Fruit fly (Drosophila melanogaster) whole organism, embryonic: Measurements from ENCODE around the gene CG32074.
A peak's percentile ranks its signal among the peaks of the same experiment; 100 is the strongest.

Experiments used
- Bgb ChIP-seq: fragments of 200-800 bp; sonication (Bioruptor generic); IDR thresholded peaks from 2 replicates; pipeline ENCODE4 v1.3.6; 2022; ENCODE audit warnings: missing biosample characterization, missing genetic modification characterization; ENCODE audit not compliant: partially characterized antibody
- CG10366 ChIP-seq: fragments of 200-800 bp; sonication (Bioruptor generic); IDR thresholded peaks from 2 replicates; pipeline ENCODE4 v1.3.6; 2022; ENCODE audit warnings: missing biosample characterization, missing genetic modification characterization
- CG11504 ChIP-seq: fragments of 200-800 bp; sonication (Bioruptor generic); optimal IDR thresholded peaks from 3 replicates; lab custom pipeline; 2019; ENCODE audit warnings: missing biosample characterization, mild to moderate bottlenecking, missing genetic modification characterization, moderate library complexity
- CG12155 ChIP-seq: fragments of 200-800 bp; sonication (Bioruptor generic); optimal IDR thresholded peaks from 3 replicates; lab custom pipeline; 2016; ENCODE audit warnings: missing biosample characterization, missing genetic modification characterization
- CG12769 ChIP-seq: fragments of 200-800 bp; sonication (Bioruptor generic); optimal IDR thresholded peaks from 2 replicates; lab custom pipeline; 2019; ENCODE audit warnings: missing biosample characterization, mild to moderate bottlenecking, missing genetic modification characterization, moderate library complexity
- CG2120 ChIP-seq: fragments of 200-800 bp; sonication (Bioruptor generic); optimal IDR thresholded peaks from 3 replicates; lab custom pipeline; 2016; ENCODE audit warnings: missing biosample characterization, missing genetic modification characterization
- CG2129 ChIP-seq: fragments of 200-800 bp; sonication (Bioruptor generic); IDR thresholded peaks from 2 replicates; pipeline ENCODE4 v1.3.6; 2022; ENCODE audit warnings: missing biosample characterization, missing genetic modification characterization; ENCODE audit not compliant: partially characterized antibody
- CG2678 ChIP-seq: fragments of 200-800 bp; sonication (Bioruptor generic); optimal IDR thresholded peaks from 3 replicates; lab custom pipeline; 2019; ENCODE audit warnings: missing biosample characterization, mild to moderate bottlenecking, missing genetic modification characterization, moderate library complexity
- CG32767 ChIP-seq: fragments of 200-800 bp; sonication (Bioruptor generic); IDR thresholded peaks from 2 replicates; pipeline ENCODE4 v1.3.6; 2022; ENCODE audit warnings: missing biosample characterization, missing genetic modification characterization
- CG4707 ChIP-seq: fragments of 200-800 bp; sonication (Bioruptor generic); optimal IDR thresholded peaks from 2 replicates; lab custom pipeline; 2018; ENCODE audit warnings: missing biosample characterization, mild to moderate bottlenecking, missing genetic modification characterization, moderate library complexity
- CG6175 ChIP-seq: fragments of 200-800 bp; sonication (Bioruptor generic); IDR thresholded peaks from 3 replicates; pipeline ENCODE4 v1.3.6; 2022; ENCODE audit warnings: missing biosample characterization, missing genetic modification characterization
- CG7928 ChIP-seq: fragments of 200-800 bp; sonication (Bioruptor generic); optimal IDR thresholded peaks from 2 replicates; lab custom pipeline; 2017; ENCODE audit warnings: missing biosample characterization, mild to moderate bottlenecking, missing genetic modification characterization
- CG8388 ChIP-seq: fragments of 200-800 bp; sonication (Bioruptor generic); optimal IDR thresholded peaks from 2 replicates; lab custom pipeline; 2019; ENCODE audit warnings: missing biosample characterization, mild to moderate bottlenecking, missing genetic modification characterization, moderate library complexity
- CTCF ChIP-seq: fragments of 200-800 bp; sonication (Bioruptor generic); optimal IDR thresholded peaks from 2 replicates; lab custom pipeline; 2017; ENCODE audit warnings: missing biosample characterization, mild to moderate bottlenecking, missing genetic modification characterization, moderate library complexity
- Chrac-16 ChIP-seq: fragments of 200-800 bp; sonication (Bioruptor generic); optimal IDR thresholded peaks from 3 replicates; lab custom pipeline; 2016; ENCODE audit warnings: missing biosample characterization, missing genetic modification characterization
- Dfd ChIP-seq, 2 experiments: fragments of >200 bp; optimal IDR thresholded peaks; 2 replicates each; lab custom pipeline; 2017; ENCODE audit warnings: missing biosample characterization in 2 of 2, missing genetic modification characterization in 2 of 2
- Dip2 ChIP-seq: fragments of 200-800 bp; sonication (Bioruptor generic); IDR thresholded peaks from 2 replicates; pipeline ENCODE4 v1.3.6; 2022; ENCODE audit warnings: missing biosample characterization, missing genetic modification characterization
- HLH3B ChIP-seq: fragments of 200-800 bp; sonication (Bioruptor generic); IDR thresholded peaks from 2 replicates; pipeline ENCODE4 v1.3.6; 2022; ENCODE audit warnings: missing biosample characterization, missing genetic modification characterization
- HLHmδ ChIP-seq: fragments of 200-800 bp; sonication (Bioruptor generic); optimal IDR thresholded peaks from 2 replicates; lab custom pipeline; 2018; ENCODE audit warnings: missing biosample characterization, mild to moderate bottlenecking, missing genetic modification characterization, moderate library complexity
- Hr78 ChIP-seq, 2 experiments: fragments of 200-800 bp in 1 of 2; fragments of >200 bp in 1 of 2; sonication (Bioruptor generic) in 1 of 2; optimal IDR thresholded peaks; 2 replicates each; lab custom pipeline; 2017 to 2019; ENCODE audit warnings: missing biosample characterization in 2 of 2, missing genetic modification characterization in 2 of 2, mild to moderate bottlenecking in 1 of 2, moderate library complexity in 1 of 2
- NFAT ChIP-seq: fragments of 200-800 bp; sonication (Bioruptor generic); IDR thresholded peaks from 2 replicates; pipeline ENCODE4 v1.3.6; 2022; ENCODE audit warnings: missing biosample characterization, missing genetic modification characterization
- Pdp1 ChIP-seq, 2 experiments: fragments of 200-800 bp; sonication (Bioruptor generic); optimal IDR thresholded peaks; 3 replicates each; lab custom pipeline; 2016; ENCODE audit warnings: missing biosample characterization in 2 of 2, missing genetic modification characterization in 2 of 2, mild to moderate bottlenecking in 1 of 2, moderate library complexity in 1 of 2
- Poxn ChIP-seq: fragments of 200-800 bp; sonication (Bioruptor generic); IDR thresholded peaks from 2 replicates; pipeline ENCODE4 v1.3.6; 2022; ENCODE audit warnings: missing biosample characterization, missing genetic modification characterization
- Side ChIP-seq: fragments of 200-800 bp; sonication (Bioruptor generic); optimal IDR thresholded peaks from 2 replicates; lab custom pipeline; 2016; ENCODE audit warnings: missing biosample characterization, missing genetic modification characterization
- Stat92E ChIP-seq, 3 experiments: fragments of >200 bp in 2 of 3; fragments of 200-800 bp in 1 of 3; sonication (Bioruptor generic) in 1 of 3; optimal IDR thresholded peaks; 2 replicates each; lab custom pipeline; 2017 to 2019; ENCODE audit warnings: missing biosample characterization in 3 of 3, missing genetic modification characterization in 3 of 3, mild to moderate bottlenecking in 1 of 3, moderate library complexity in 1 of 3
- Vsx1 ChIP-seq: fragments of 200-800 bp; sonication (Bioruptor generic); optimal IDR thresholded peaks from 2 replicates; lab custom pipeline; 2017; ENCODE audit warnings: missing biosample characterization, mild to moderate bottlenecking, missing genetic modification characterization, missing genetic modification reagents
- cato ChIP-seq: fragments of 200-800 bp; sonication (Bioruptor generic); optimal IDR thresholded peaks from 2 replicates; lab custom pipeline; 2016; ENCODE audit warnings: missing biosample characterization, missing genetic modification characterization, borderline replicate concordance
- chinmo ChIP-seq: fragments of 200-800 bp; sonication (Bioruptor generic); IDR thresholded peaks from 4 replicates; pipeline ENCODE4 v1.3.6; 2022; ENCODE audit warnings: missing biosample characterization, missing genetic modification characterization; ENCODE audit not compliant: partially characterized antibody
- dimm ChIP-seq: fragments of 200-800 bp; sonication (Bioruptor generic); IDR thresholded peaks from 2 replicates; pipeline ENCODE4 v1.3.6; 2022; ENCODE audit warnings: missing biosample characterization, missing genetic modification characterization
- dpn ChIP-seq, 2 experiments: fragments of 200-800 bp; sonication (Bioruptor generic); optimal IDR thresholded peaks; 3 replicates each; lab custom pipeline; 2016; ENCODE audit warnings: missing biosample characterization in 2 of 2, missing genetic modification characterization in 2 of 2
- ewg ChIP-seq: fragments of 200-800 bp; sonication (Bioruptor generic); optimal IDR thresholded peaks from 3 replicates; lab custom pipeline; 2017; ENCODE audit warnings: mild to moderate bottlenecking, missing biosample characterization, missing genetic modification reagents, missing genetic modification characterization
- grn ChIP-seq: fragments of 200-800 bp; sonication (Bioruptor generic); optimal IDR thresholded peaks from 3 replicates; lab custom pipeline; 2017; ENCODE audit warnings: missing biosample characterization, missing genetic modification characterization
- hb ChIP-seq: fragments of 200-800 bp; sonication (Bioruptor generic); IDR thresholded peaks from 3 replicates; pipeline ENCODE4 v1.3.6; 2022; ENCODE audit warnings: missing biosample characterization, missing genetic modification characterization; ENCODE audit not compliant: partially characterized antibody
- her ChIP-seq: fragments of 200-800 bp; sonication (Bioruptor generic); optimal IDR thresholded peaks from 2 replicates; lab custom pipeline; 2016; ENCODE audit warnings: missing biosample characterization, missing genetic modification characterization
- insv ChIP-seq, 2 experiments: fragments of 200-800 bp; sonication (Bioruptor generic); optimal IDR thresholded peaks; 3 replicates each; lab custom pipeline; 2016 to 2018; ENCODE audit warnings: missing biosample characterization in 2 of 2, missing genetic modification characterization in 2 of 2
- kah ChIP-seq: fragments of 200-800 bp; sonication (Bioruptor generic); optimal IDR thresholded peaks from 2 replicates; lab custom pipeline; 2018; ENCODE audit warnings: missing biosample characterization, mild to moderate bottlenecking, missing genetic modification characterization
- mam ChIP-seq: fragments of 200-800 bp; sonication (Bioruptor generic); optimal IDR thresholded peaks from 3 replicates; lab custom pipeline; 2016; ENCODE audit warnings: missing biosample characterization, missing genetic modification characterization
- mirr ChIP-seq: fragments of 200-800 bp; sonication (Bioruptor generic); optimal IDR thresholded peaks from 3 replicates; lab custom pipeline; 2018; ENCODE audit warnings: missing biosample characterization, mild to moderate bottlenecking, missing genetic modification characterization
- odd ChIP-seq: fragments of 200-800 bp; sonication (Bioruptor generic); optimal IDR thresholded peaks from 2 replicates; lab custom pipeline; 2017; ENCODE audit warnings: missing biosample characterization, mild to moderate bottlenecking, missing genetic modification characterization
- pzg ChIP-seq: fragments of 200-800 bp; sonication (Bioruptor generic); optimal IDR thresholded peaks from 3 replicates; lab custom pipeline; 2018; ENCODE audit warnings: missing biosample characterization, mild to moderate bottlenecking, missing genetic modification characterization, moderate library complexity
- sd ChIP-seq: fragments of 200-800 bp; sonication (Bioruptor generic); optimal IDR thresholded peaks from 3 replicates; lab custom pipeline; 2018; ENCODE audit warnings: missing biosample characterization, mild to moderate bottlenecking, missing genetic modification characterization, moderate library complexity
- slp2 ChIP-seq: fragments of 200-800 bp; sonication (Bioruptor generic); optimal IDR thresholded peaks from 2 replicates; lab custom pipeline; 2016; ENCODE audit warnings: missing biosample characterization, missing genetic modification characterization
- sna ChIP-seq: fragments of 200-800 bp; sonication (Bioruptor generic); IDR thresholded peaks from 2 replicates; pipeline ENCODE4 v1.3.6; 2022; ENCODE audit warnings: missing biosample characterization, missing genetic modification characterization; ENCODE audit not compliant: partially characterized antibody
- so ChIP-seq: fragments of 200-800 bp; sonication (Bioruptor generic); IDR thresholded peaks from 3 replicates; pipeline ENCODE4 v1.3.6; 2022; ENCODE audit warnings: missing biosample characterization, missing genetic modification characterization
- ssp ChIP-seq: fragments of 200-800 bp; sonication (Bioruptor generic); IDR thresholded peaks from 2 replicates; pipeline ENCODE4 v1.3.6; 2022; ENCODE audit warnings: missing biosample characterization, missing genetic modification characterization
- twi ChIP-seq: fragments of 200-800 bp; optimal IDR thresholded peaks from 2 replicates; lab custom pipeline; 2019; ENCODE audit warnings: missing biosample characterization, mild to moderate bottlenecking, missing genetic modification characterization, moderate library complexity
- vnd ChIP-seq: fragments of 200-800 bp; sonication (Bioruptor generic); IDR thresholded peaks from 3 replicates; pipeline ENCODE4 v1.3.6; 2022; ENCODE audit warnings: missing biosample characterization, missing genetic modification characterization; ENCODE audit not compliant: partially characterized antibody
- vvl ChIP-seq: fragments of 200-800 bp; sonication (Bioruptor generic); IDR thresholded peaks from 2 replicates; pipeline ENCODE4 v1.3.6; 2022; ENCODE audit warnings: missing biosample characterization, missing genetic modification characterization
- wor ChIP-seq: fragments of 200-800 bp; sonication (Bioruptor generic); IDR thresholded peaks from 2 replicates; pipeline ENCODE4 v1.3.6; 2022; ENCODE audit warnings: missing biosample characterization, missing genetic modification characterization

CG32074 gene

DNA sequence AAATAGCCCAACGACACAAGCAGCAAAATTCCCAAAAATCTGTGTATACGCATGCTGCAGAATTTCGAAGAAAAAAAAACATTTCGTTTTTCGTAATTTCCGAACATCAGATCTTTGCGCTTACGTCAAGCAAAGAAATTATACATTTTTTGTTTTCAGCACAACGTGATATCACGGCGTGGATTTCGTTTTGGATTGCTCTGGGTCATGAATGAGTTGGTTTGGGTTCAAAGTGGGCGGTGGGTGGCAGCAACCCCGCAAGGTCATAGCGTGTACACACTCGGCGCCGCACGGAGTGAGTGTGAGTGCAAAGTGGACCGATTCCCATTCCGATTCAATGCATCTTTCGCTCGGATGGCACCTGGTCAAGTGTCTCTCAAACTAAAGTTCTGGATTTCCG is 7.3 kb downstream of the CG32074 start:
- TF ChIP-seq chinmo (GFP tag; lab: Robert Waterston, UW) (0 out of 4 replicates have a peak, but pooled peaks have one; percentile 28), Hr78 (GFP tag; optimal IDR thresholded peaks at IDR 0.05; lab: Kevin White, UChicago) (peak in 1 of 2 experiments; percentile 20), Poxn (no peak), Bgb (0 out of 2 replicates have a peak, but pooled peaks have one; percentile 11), CG12769 (peak; percentile 43), Pdp1 (GFP tag; optimal IDR thresholded peaks at IDR 0.05; lab: Kevin White, UChicago) (peak in 1 of 2 experiments; percentile 11), so (GFP tag; lab: Robert Waterston, UW) (peak; percentile 71; the same call in 2 of the 3 replicates), sd (tag; lab: Kevin White, UChicago) (peak; percentile 57), CG12155 (no peak)
- TF ChIP-seq, all 482 proteins: peak for 7

DNA sequence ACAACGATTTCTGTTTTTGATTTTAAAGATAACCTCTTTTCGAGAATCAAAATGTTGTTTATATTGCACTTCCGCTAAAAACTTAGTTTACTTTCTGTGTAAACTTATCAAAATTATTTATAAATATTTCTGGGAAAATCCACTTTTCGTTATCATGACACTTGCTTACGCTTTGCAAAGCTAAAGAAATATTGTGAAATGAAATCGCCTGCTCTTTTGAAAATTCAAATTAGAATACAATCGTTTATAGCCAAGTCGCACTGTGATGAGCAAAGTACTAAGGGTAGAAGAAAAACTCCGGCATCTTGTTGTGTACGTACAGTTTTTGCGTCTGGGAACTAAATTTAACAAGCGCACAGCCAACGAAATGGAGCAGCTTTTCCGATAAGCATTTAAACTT is 7.7 kb downstream of the CG32074 start:
- 0 out of 2 replicates have a peak, but pooled peaks have one; percentile 21 for TF ChIP-seq HLH3B (GFP tag; lab: Robert Waterston, UW)
- TF ChIP-seq Dfd (GFP tag; optimal IDR thresholded peaks at IDR 0.05; lab: Kevin White, UChicago) = no peak
- TF ChIP-seq mirr = no peak
- TF ChIP-seq CG10366 (GFP tag; lab: Robert Waterston, UW) = no peak
- TF ChIP-seq CG11504 = peak; percentile 46
- no peak for TF ChIP-seq Side (GFP tag; lab: Kevin White, UChicago)
- TF ChIP-seq Stat92E (GFP tag; optimal IDR thresholded peaks at IDR 0.05; lab: Kevin White, UChicago) = no peak
- TF ChIP-seq so (GFP tag; lab: Robert Waterston, UW) = no peak
- no peak for TF ChIP-seq sna (GFP tag; lab: Robert Waterston, UW)
- no peak for TF ChIP-seq Dip2
- TF ChIP-seq CG8388 (GFP tag; lab: Kevin White, UChicago) = no peak
- no peak for TF ChIP-seq CG6175 (GFP tag; lab: Robert Waterston, UW)
- TF ChIP-seq Vsx1 (GFP tag; lab: Kevin White, UChicago) = no peak
- TF ChIP-seq CG32767 (GFP tag; lab: Robert Waterston, UW) = no peak
- no peak for TF ChIP-seq grn (GFP tag; lab: Kevin White, UChicago)
- TF ChIP-seq cato (GFP tag; lab: Kevin White, UChicago) = no peak
- TF ChIP-seq CG2120 = peak; percentile 36
- TF ChIP-seq dimm (GFP tag; lab: Robert Waterston, UW) = no peak
- TF ChIP-seq CTCF (GFP tag; lab: Kevin White, UChicago) = no peak
- no peak for TF ChIP-seq insv (GFP tag; optimal IDR thresholded peaks at IDR 0.05; lab: Kevin White, UChicago)
- TF ChIP-seq ewg (GFP tag; lab: Kevin White, UChicago) = no peak
- TF ChIP-seq CG2678 (tag; lab: Kevin White, UChicago) = peak; percentile 42
- TF ChIP-seq slp2 (GFP tag; lab: Kevin White, UChicago) = no peak
- TF ChIP-seq NFAT (GFP tag; lab: Robert Waterston, UW) = no peak
- TF ChIP-seq twi = no peak
- TF ChIP-seq hb (GFP tag; lab: Robert Waterston, UW) = no peak
- no peak for TF ChIP-seq pzg
- no peak for TF ChIP-seq CG7928 (GFP tag; lab: Kevin White, UChicago)
- no peak for TF ChIP-seq CG2129 (GFP tag; lab: Robert Waterston, UW)
- TF ChIP-seq vvl (GFP tag; lab: Robert Waterston, UW) = no peak
- no peak for TF ChIP-seq kah (GFP tag; lab: Kevin White, UChicago)
- no peak for TF ChIP-seq Chrac-16 (GFP tag; lab: Kevin White, UChicago)
- no peak for TF ChIP-seq vnd (GFP tag; lab: Robert Waterston, UW)
- no peak for TF ChIP-seq wor (GFP tag; lab: Robert Waterston, UW)
- no peak for TF ChIP-seq odd
- TF ChIP-seq HLHmδ (GFP tag; lab: Kevin White, UChicago) = no peak
- TF ChIP-seq dpn (GFP tag; optimal IDR thresholded peaks at IDR 0.05; lab: Kevin White, UChicago) = no peak
- no peak for TF ChIP-seq her (GFP tag; lab: Kevin White, UChicago)
- no peak for TF ChIP-seq CG4707 (GFP tag; lab: Kevin White, UChicago)
- TF ChIP-seq mam (GFP tag; lab: Kevin White, UChicago) = no peak
- no peak for TF ChIP-seq ssp
